Worm (Caenorhabditis elegans) whole organism, L1 larva: Measurements from ENCODE around the gene W01C8.1.

Experiments used
- C04F5.9 ChIP-seq: sonication (generic microtip); optimal IDR thresholded peaks from 2 replicates; lab custom pipeline; 2016; ENCODE audit warnings: missing genetic modification characterization, missing compliant biosample characterization
- C16A3.4 ChIP-seq: fragments of 150-350 bp; optimal IDR thresholded peaks from 2 replicates; lab custom pipeline; 2014; ENCODE audit warnings: missing biosample characterization, missing genetic modification characterization
- F16B12.6 ChIP-seq: fragments of 150-350 bp; optimal IDR thresholded peaks from 2 replicates; lab custom pipeline; 2014; ENCODE audit warnings: missing biosample characterization, missing genetic modification characterization
- Y116A8C.19 ChIP-seq: sonication (generic microtip); optimal IDR thresholded peaks from 2 replicates; lab custom pipeline; 2016; ENCODE audit warnings: missing compliant biosample characterization, missing genetic modification characterization, borderline replicate concordance
- aha-1 ChIP-seq: fragments of 150-350 bp; optimal IDR thresholded peaks from 2 replicates; lab custom pipeline; 2014; ENCODE audit warnings: missing biosample characterization, missing genetic modification characterization
- alr-1 ChIP-seq: fragments of 200-800 bp; sonication (Bioruptor generic); optimal IDR thresholded peaks from 2 replicates; lab custom pipeline; 2018; ENCODE audit warnings: borderline replicate concordance, mild to moderate bottlenecking, missing genetic modification characterization, missing compliant biosample characterization
- blmp-1 ChIP-seq: fragments of 150-350 bp; optimal IDR thresholded peaks from 2 replicates; lab custom pipeline; 2014; ENCODE audit warnings: missing biosample characterization, missing genetic modification characterization
- ceh-8 ChIP-seq: fragments of 200-800 bp; sonication (Bioruptor generic); optimal IDR thresholded peaks from 2 replicates; lab custom pipeline; 2018; ENCODE audit warnings: mild to moderate bottlenecking, missing genetic modification characterization, moderate library complexity, missing compliant biosample characterization
- ceh-82 ChIP-seq, 3 experiments: fragments of 150-350 bp in 1 of 3; sonication (generic microtip) in 2 of 3; optimal IDR thresholded peaks; 2 replicates each; lab custom pipeline; 2014 to 2017; ENCODE audit warnings: missing biosample characterization in 3 of 3, missing genetic modification characterization in 3 of 3
- ceh-88 ChIP-seq: fragments of 200-800 bp; sonication (Bioruptor generic); IDR thresholded peaks from 2 replicates; pipeline ENCODE4 v1.3.6; 2022; ENCODE audit warnings: missing genetic modification characterization, missing compliant biosample characterization
- ceh-90 ChIP-seq: sonication (generic microtip); optimal IDR thresholded peaks from 2 replicates; lab custom pipeline; 2016; ENCODE audit warnings: missing genetic modification characterization, missing compliant biosample characterization
- ces-1 ChIP-seq: fragments of 150-350 bp; optimal IDR thresholded peaks from 2 replicates; lab custom pipeline; 2014; ENCODE audit warnings: missing biosample characterization, missing genetic modification reagents, missing genetic modification characterization
- dsc-1 ChIP-seq: sonication (generic microtip); optimal IDR thresholded peaks from 2 replicates; lab custom pipeline; 2016; ENCODE audit warnings: mild to moderate bottlenecking, missing genetic modification characterization, missing compliant biosample characterization
- efl-1 ChIP-seq, 4 experiments: fragments of 150-350 bp; optimal IDR thresholded peaks in 3 of 4; peaks in 1 of 4; 1 replicate in 1 of 4; 2 replicates in 3 of 4; lab custom pipeline; 2014; ENCODE audit warnings: missing biosample characterization in 2 of 4, missing genetic modification characterization in 2 of 4, missing genetic modification reagents in 2 of 4
- egl-13 ChIP-seq: sonication (generic microtip); optimal IDR thresholded peaks from 2 replicates; lab custom pipeline; 2016; ENCODE audit warnings: missing genotype, missing genetic modification reagents, missing genetic modification characterization, missing compliant biosample characterization
- egl-27 ChIP-seq, 2 experiments: fragments of 150-350 bp in 1 of 2; sonication (generic microtip); optimal IDR thresholded peaks; 3 replicates each; lab custom pipeline; 2017 to 2018; ENCODE audit warnings: missing biosample characterization in 2 of 2, missing genetic modification characterization in 2 of 2, missing genetic modification reagents in 2 of 2
- elt-2 ChIP-seq: sonication (generic microtip); optimal IDR thresholded peaks from 2 replicates; lab custom pipeline; 2016; ENCODE audit warnings: missing genetic modification characterization, mild to moderate bottlenecking, inconsistent platforms, missing compliant biosample characterization, missing genetic modification reagents
- elt-3 ChIP-seq, 6 experiments: fragments of 150-350 bp in 1 of 6; sonication (generic microtip); optimal IDR thresholded peaks; 2 replicates each; lab custom pipeline; 2017 to 2018; ENCODE audit warnings: missing biosample characterization in 6 of 6, missing genetic modification characterization in 6 of 6, inconsistent platforms in 1 of 6
- ets-5 ChIP-seq: fragments of 200-800 bp; sonication (Bioruptor generic); IDR thresholded peaks from 2 replicates; pipeline ENCODE4 v1.3.6; 2022; ENCODE audit warnings: missing genetic modification characterization, missing compliant biosample characterization
- fkh-4 ChIP-seq: sonication (generic microtip); optimal IDR thresholded peaks from 2 replicates; lab custom pipeline; 2016; ENCODE audit warnings: missing compliant biosample characterization, missing genetic modification characterization, borderline replicate concordance
- fos-1 ChIP-seq: fragments of 150-350 bp; optimal IDR thresholded peaks from 2 replicates; lab custom pipeline; 2014; ENCODE audit warnings: missing biosample characterization, missing genetic modification characterization
- hpl-2 ChIP-seq: fragments of 150-350 bp; optimal IDR thresholded peaks from 2 replicates; lab custom pipeline; 2014; ENCODE audit warnings: missing biosample characterization, missing genetic modification reagents, missing genetic modification characterization
- isw-1 ChIP-seq: fragments of 200-800 bp; sonication (Bioruptor generic); IDR thresholded peaks from 2 replicates; pipeline ENCODE4 v1.3.6; 2022; ENCODE audit warnings: missing genetic modification characterization, missing compliant biosample characterization
- lin-13 ChIP-seq: fragments of 150-350 bp; optimal IDR thresholded peaks from 2 replicates; lab custom pipeline; 2014; ENCODE audit warnings: missing biosample characterization, missing genetic modification reagents, missing genetic modification characterization
- lin-14 ChIP-seq: fragments of 200-800 bp; sonication (Bioruptor generic); optimal IDR thresholded peaks from 2 replicates; lab custom pipeline; 2018; ENCODE audit warnings: mild to moderate bottlenecking, missing genetic modification characterization, moderate library complexity, missing compliant biosample characterization
- lin-15B ChIP-seq: fragments of 150-350 bp; sonication (generic microtip); optimal IDR thresholded peaks from 3 replicates; lab custom pipeline; 2014; ENCODE audit warnings: missing biosample characterization, missing genetic modification characterization
- lin-35 ChIP-seq, 2 experiments: fragments of 150-350 bp; optimal IDR thresholded peaks; 2 replicates each; lab custom pipeline; 2014; ENCODE audit warnings: missing biosample characterization in 2 of 2, missing genetic modification characterization in 2 of 2, missing genetic modification reagents in 2 of 2
- lin-39 ChIP-seq: fragments of 150-350 bp; optimal IDR thresholded peaks from 2 replicates; lab custom pipeline; 2014; ENCODE audit warnings: missing biosample characterization, missing genetic modification reagents, missing genetic modification characterization
- lir-3 ChIP-seq: sonication (generic microtip); optimal IDR thresholded peaks from 2 replicates; lab custom pipeline; 2016; ENCODE audit warnings: mild to moderate bottlenecking, missing genetic modification characterization, moderate library complexity, missing compliant biosample characterization; ENCODE audit not compliant: poor library complexity
- mdl-1 ChIP-seq, 2 experiments: fragments of 150-350 bp; optimal IDR thresholded peaks; 2 replicates each; lab custom pipeline; 2014 to 2017; ENCODE audit warnings: missing biosample characterization in 2 of 2, missing genetic modification characterization in 2 of 2, inconsistent platforms in 1 of 2
- mef-2 ChIP-seq: fragments of 150-350 bp; optimal IDR thresholded peaks from 2 replicates; lab custom pipeline; 2014; ENCODE audit warnings: missing biosample characterization, missing genetic modification characterization
- mep-1 ChIP-seq: fragments of 150-350 bp; optimal IDR thresholded peaks from 2 replicates; lab custom pipeline; 2014; ENCODE audit warnings: missing biosample characterization, missing genetic modification characterization
- nhr-12 ChIP-seq: sonication (generic microtip); optimal IDR thresholded peaks from 2 replicates; lab custom pipeline; 2017; ENCODE audit warnings: missing biosample characterization, missing genetic modification characterization
- nhr-28 ChIP-seq: fragments of 150-350 bp; optimal IDR thresholded peaks from 2 replicates; lab custom pipeline; 2014; ENCODE audit warnings: missing biosample characterization, missing genetic modification characterization
- nhr-77 ChIP-seq: fragments of 150-350 bp; optimal IDR thresholded peaks from 2 replicates; lab custom pipeline; 2014; ENCODE audit warnings: missing biosample characterization, missing genetic modification characterization
- pax-3 ChIP-seq: fragments of 200-800 bp; sonication (Bioruptor generic); optimal IDR thresholded peaks from 2 replicates; lab custom pipeline; 2018; ENCODE audit warnings: mild to moderate bottlenecking, missing genetic modification characterization, moderate library complexity, missing compliant biosample characterization
- skn-1 ChIP-seq: fragments of 150-350 bp; optimal IDR thresholded peaks from 2 replicates; lab custom pipeline; 2014; ENCODE audit warnings: missing biosample characterization, missing genetic modification characterization
- sox-4 ChIP-seq: sonication (generic microtip); optimal IDR thresholded peaks from 2 replicates; lab custom pipeline; 2016; ENCODE audit warnings: missing genetic modification characterization, missing compliant biosample characterization
- swsn-7 ChIP-seq: sonication (generic microtip); optimal IDR thresholded peaks from 2 replicates; lab custom pipeline; 2016; ENCODE audit warnings: missing genetic modification characterization, missing compliant biosample characterization
- tbx-2 ChIP-seq: sonication (generic microtip); optimal IDR thresholded peaks from 2 replicates; lab custom pipeline; 2016; ENCODE audit warnings: missing genetic modification characterization, missing compliant biosample characterization
- tlp-1 ChIP-seq: fragments of 150-350 bp; optimal IDR thresholded peaks from 2 replicates; lab custom pipeline; 2014; ENCODE audit warnings: missing biosample characterization, missing genetic modification characterization
- unc-62 ChIP-seq: fragments of 150-350 bp; optimal IDR thresholded peaks from 2 replicates; lab custom pipeline; 2014; ENCODE audit warnings: missing biosample characterization, missing genetic modification reagents, missing genetic modification characterization
- vab-15 ChIP-seq: sonication (generic microtip); optimal IDR thresholded peaks from 2 replicates; lab custom pipeline; 2017; ENCODE audit warnings: missing genotype, mild to moderate bottlenecking, missing genetic modification characterization, missing compliant biosample characterization
- ztf-11 ChIP-seq, 2 experiments: sonication (generic microtip); optimal IDR thresholded peaks; 2 replicates each; lab custom pipeline; 2016 to 2017; ENCODE audit warnings: missing genetic modification characterization in 2 of 2, missing biosample characterization in 1 of 2, missing compliant biosample characterization in 1 of 2
- ztf-4 ChIP-seq: fragments of 150-350 bp; optimal IDR thresholded peaks from 2 replicates; lab custom pipeline; 2014; ENCODE audit warnings: missing biosample characterization, missing genetic modification characterization

Gene W01C8.1

ce11 chrX:5707809-5708208, 15.6 kb downstream of the W01C8.1 start (continued):
- no peak for TF ChIP-seq fkh-4 (tag; lab: Kevin White, UChicago)
- TF ChIP-seq egl-27 (tag; optimal IDR thresholded peaks at IDR 0.05; lab: Kevin White, UChicago) = no peak
- peak; percentile 9 for TF ChIP-seq lir-3 (tag; lab: Kevin White, UChicago)
- peak; percentile 54 for TF ChIP-seq tbx-2 (tag; lab: Kevin White, UChicago)
- no peak for TF ChIP-seq C04F5.9 (tag; lab: Kevin White, UChicago)
- no peak for TF ChIP-seq aha-1 (tag; lab: Kevin White, UChicago)
- TF ChIP-seq nhr-12 (tag; lab: Kevin White, UChicago) = no peak
- TF ChIP-seq lin-13 (GFP tag; lab: Kevin White, UChicago) = no peak
- no peak for TF ChIP-seq Y116A8C.19
- no peak for TF ChIP-seq egl-13 (tag; lab: Kevin White, UChicago)
- TF ChIP-seq dsc-1 (tag; lab: Kevin White, UChicago) = peak; percentile 48
- no peak for TF ChIP-seq nhr-28
- TF ChIP-seq mdl-1 (tag; optimal IDR thresholded peaks at IDR 0.05; lab: Kevin White, UChicago) = peak in 1 of 2 experiments; percentile 54
- TF ChIP-seq lin-15B (tag; lab: Kevin White, UChicago) = no peak
- TF ChIP-seq lin-35 (GFP tag; optimal IDR thresholded peaks at IDR 0.05; lab: Kevin White, UChicago) = peak; percentile 22 to 52
- no peak for TF ChIP-seq tlp-1 (tag; lab: Kevin White, UChicago)
- peak in 1 of 6 experiments; percentile 16 for TF ChIP-seq elt-3 (tag; optimal IDR thresholded peaks at IDR 0.05; lab: Kevin White, UChicago)
- no peak for TF ChIP-seq hpl-2 (GFP tag; lab: Kevin White, UChicago)
- peak; percentile 58 for TF ChIP-seq lin-14
- no peak for TF ChIP-seq mef-2 (tag; lab: Kevin White, UChicago)
- TF ChIP-seq vab-15 (tag; lab: Kevin White, UChicago) = no peak
- TF ChIP-seq ceh-8 (GFP tag; lab: Kevin White, UChicago) = no peak
- no peak for TF ChIP-seq unc-62
- TF ChIP-seq ceh-82 (tag; optimal IDR thresholded peaks at IDR 0.05; lab: Kevin White, UChicago) = peak; percentile 58 to 65 (median 60)
- peak; percentile 57 for TF ChIP-seq swsn-7 (tag; lab: Kevin White, UChicago)
- no peak for TF ChIP-seq nhr-77 (tag; lab: Kevin White, UChicago)
- no peak for TF ChIP-seq sox-4 (tag; lab: Kevin White, UChicago)
- no peak for TF ChIP-seq lin-39 (tag; lab: Kevin White, UChicago)
- TF ChIP-seq ceh-88 (GFP tag; lab: Robert Waterston, UW) = no peak
- TF ChIP-seq elt-2 (tag; lab: Kevin White, UChicago) = peak; percentile 17
- no peak for TF ChIP-seq F16B12.6 (tag; lab: Kevin White, UChicago)
- TF ChIP-seq mep-1 = peak; percentile 46
- TF ChIP-seq ztf-4 = no peak
- peak in 1 of 2 experiments; percentile 21 for TF ChIP-seq ztf-11 (tag; optimal IDR thresholded peaks at IDR 0.05; lab: Kevin White, UChicago)
- peak; percentile 6 for TF ChIP-seq efl-1 (optimal IDR thresholded peaks at IDR 0.05; lab: Kevin White, UChicago)
- peak in 1 of 2 experiments; percentile 59 for TF ChIP-seq efl-1 (GFP tag; optimal IDR thresholded peaks at IDR 0.05 in 1 of 2; lab: Kevin White, UChicago)
- TF ChIP-seq C16A3.4 = peak; percentile 28
- no peak for TF ChIP-seq ets-5 (GFP tag; lab: Robert Waterston, UW)
- no peak for TF ChIP-seq pax-3 (tag; lab: Kevin White, UChicago)
- no peak for TF ChIP-seq blmp-1

DNA sequence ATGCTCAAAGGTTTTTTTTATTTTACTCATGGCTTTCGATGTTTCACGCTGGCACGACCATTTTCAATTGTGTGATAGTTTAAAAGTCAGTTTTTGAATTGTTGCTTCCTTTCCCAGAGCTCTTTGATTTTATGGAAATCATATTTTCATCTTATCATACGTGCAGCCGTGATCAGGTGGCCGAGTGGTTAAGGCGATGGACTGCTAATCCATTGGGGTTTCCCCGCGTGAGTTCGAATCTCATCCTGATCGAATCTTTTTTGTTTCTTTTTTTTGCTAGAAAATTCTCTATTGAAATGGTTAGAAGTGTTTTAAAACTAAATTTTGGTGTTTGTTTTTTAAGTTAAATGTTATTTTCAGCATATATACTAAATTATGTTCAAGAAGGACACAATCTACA, 17.0 kb downstream of the W01C8.1 start:
- TF ChIP-seq ces-1 (GFP tag; lab: Kevin White, UChicago) (no peak), mdl-1 (tag; optimal IDR thresholded peaks at IDR 0.05; lab: Kevin White, UChicago) (no peak), alr-1 (tag; lab: Kevin White, UChicago) (no peak), C04F5.9 (tag; lab: Kevin White, UChicago) (no peak), fkh-4 (tag; lab: Kevin White, UChicago) (no peak), skn-1 (tag; lab: Kevin White, UChicago) (no peak), unc-62 (no peak), lir-3 (tag; lab: Kevin White, UChicago) (no peak), ceh-90 (tag; lab: Kevin White, UChicago) (no peak), ceh-88 (GFP tag; lab: Robert Waterston, UW) (no peak), Y116A8C.19 (no peak), C16A3.4 (no peak), isw-1 (GFP tag; lab: Robert Waterston, UW) (no peak), fos-1 (tag; lab: Kevin White, UChicago) (no peak)
